Worm (Caenorhabditis elegans) whole organism, L4 larva: Measurements from ENCODE around the gene Y51H4A.24.
A peak's percentile ranks its signal among the peaks of the same experiment; 100 is the strongest.

Source experiments
- D1046.2 ChIP-seq: fragments of 200-800 bp; sonication (Bioruptor generic); IDR thresholded peaks from 2 replicates; pipeline ENCODE4 v1.3.6; 2022; ENCODE audit warnings: missing genetic modification characterization, missing compliant biosample characterization
- F10B5.3 ChIP-seq: sonication (generic microtip); optimal IDR thresholded peaks from 2 replicates; lab custom pipeline; 2016; ENCODE audit warnings: mild to moderate bottlenecking, missing genetic modification characterization, missing compliant biosample characterization
- F44E2.7 ChIP-seq: fragments of 200-800 bp; sonication (Bioruptor generic); IDR thresholded peaks from 2 replicates; pipeline ENCODE4 v2.1.2; 2022; ENCODE audit warnings: missing genetic modification characterization, missing compliant biosample characterization
- F49E8.2 ChIP-seq: sonication (generic microtip); optimal IDR thresholded peaks from 2 replicates; lab custom pipeline; 2016; ENCODE audit warnings: missing compliant biosample characterization, mild to moderate bottlenecking, missing genetic modification characterization, borderline replicate concordance
- R02D3.7 ChIP-seq: fragments of 150-350 bp; sonication (generic microtip); optimal IDR thresholded peaks from 3 replicates; lab custom pipeline; 2014; ENCODE audit warnings: missing biosample characterization, missing genetic modification characterization
- Y105C5A.15 ChIP-seq: fragments of 200-800 bp; sonication (Bioruptor generic); IDR thresholded peaks from 2 replicates; pipeline ENCODE4 v1.3.6; 2022; ENCODE audit warnings: missing genetic modification characterization, missing compliant biosample characterization
- Y48G9A.11 ChIP-seq: fragments of 200-800 bp; sonication (Bioruptor generic); IDR thresholded peaks from 2 replicates; pipeline ENCODE4 v1.3.6; 2022; ENCODE audit warnings: missing genetic modification reagents, missing genetic modification characterization, missing compliant biosample characterization
- ZK337.2 ChIP-seq: fragments of 200-800 bp; sonication (Bioruptor generic); IDR thresholded peaks from 2 replicates; pipeline ENCODE4 v1.3.6; 2022; ENCODE audit warnings: missing genetic modification reagents, missing genetic modification characterization, missing compliant biosample characterization
- arid-1 ChIP-seq: fragments of 200-800 bp; sonication (Bioruptor generic); conservative IDR thresholded peaks from 2 replicates; pipeline ENCODE4 v1.3.6; 2022; ENCODE audit warnings: missing genetic modification reagents, missing genetic modification characterization, missing compliant biosample characterization
- ceh-32 ChIP-seq: sonication (generic microtip); optimal IDR thresholded peaks from 2 replicates; lab custom pipeline; 2016; ENCODE audit warnings: mild to moderate bottlenecking, missing genetic modification characterization, missing compliant biosample characterization; ENCODE audit not compliant: poor library complexity
- ceh-44 ChIP-seq: fragments of 200-800 bp; sonication (Bioruptor generic); IDR thresholded peaks from 2 replicates; pipeline ENCODE4 v1.3.6; 2022; ENCODE audit warnings: missing genetic modification reagents, missing genetic modification characterization, missing compliant biosample characterization
- ceh-62 ChIP-seq: sonication (generic microtip); optimal IDR thresholded peaks from 2 replicates; lab custom pipeline; 2017; ENCODE audit warnings: missing biosample characterization, missing genetic modification characterization
- ceh-82 ChIP-seq: sonication (generic microtip); optimal IDR thresholded peaks from 2 replicates; lab custom pipeline; 2017; ENCODE audit warnings: missing biosample characterization, missing genetic modification characterization
- cey-2 ChIP-seq: sonication (generic microtip); optimal IDR thresholded peaks from 3 replicates; lab custom pipeline; 2017; ENCODE audit warnings: missing genetic modification characterization, mild to moderate bottlenecking, missing compliant biosample characterization, antibody characterized with exemption, borderline replicate concordance; ENCODE audit not compliant: insufficient read depth
- daf-16 ChIP-seq, 3 experiments: sonication (generic microtip); optimal IDR thresholded peaks; 2 replicates each; lab custom pipeline; 2016 to 2017; ENCODE audit warnings: missing genetic modification characterization in 3 of 3, missing genetic modification reagents in 3 of 3, mild to moderate bottlenecking in 2 of 3, missing compliant biosample characterization in 2 of 3, missing biosample characterization in 1 of 3, moderate library complexity in 1 of 3
- daf-19 ChIP-seq: fragments of 200-800 bp; sonication (Bioruptor generic); conservative IDR thresholded peaks from 2 replicates; pipeline ENCODE4 v1.3.6; 2022; ENCODE audit warnings: missing genetic modification characterization, missing compliant biosample characterization
- daf-8 ChIP-seq: fragments of 200-800 bp; sonication (Bioruptor generic); IDR thresholded peaks from 2 replicates; pipeline ENCODE4 v1.3.6; 2022; ENCODE audit warnings: missing genetic modification characterization, missing compliant biosample characterization
- duxl-1 ChIP-seq: sonication (generic microtip); optimal IDR thresholded peaks from 2 replicates; lab custom pipeline; 2016; ENCODE audit warnings: mild to moderate bottlenecking, missing genetic modification characterization, moderate library complexity, missing compliant biosample characterization; ENCODE audit not compliant: poor library complexity
- dve-1 ChIP-seq: sonication (generic microtip); optimal IDR thresholded peaks from 2 replicates; lab custom pipeline; 2017; ENCODE audit warnings: antibody characterized with exemption, mild to moderate bottlenecking, missing genetic modification characterization, missing compliant biosample characterization; ENCODE audit not compliant: insufficient read depth
- egl-43 ChIP-seq: fragments of 200-800 bp; sonication (Bioruptor generic); IDR thresholded peaks from 2 replicates; pipeline ENCODE4 v1.3.6; 2022; ENCODE audit warnings: missing genetic modification reagents, missing genetic modification characterization, missing compliant biosample characterization
- jun-1 ChIP-seq: fragments of 150-350 bp; optimal IDR thresholded peaks from 2 replicates; lab custom pipeline; 2014; ENCODE audit warnings: missing biosample characterization, missing genetic modification reagents, missing genetic modification characterization
- lin-13 ChIP-seq: fragments of 150-350 bp; optimal IDR thresholded peaks from 2 replicates; lab custom pipeline; 2014; ENCODE audit warnings: missing biosample characterization, missing genetic modification reagents, missing genetic modification characterization
- lin-29 ChIP-seq: fragments of 200-800 bp; sonication (Bioruptor generic); IDR thresholded peaks from 2 replicates; pipeline ENCODE4 v1.3.6; 2022; ENCODE audit warnings: missing genetic modification reagents, missing genetic modification characterization, missing compliant biosample characterization
- madf-5 ChIP-seq, 2 experiments: fragments of 200-800 bp; sonication (Bioruptor generic); IDR thresholded peaks; 2 replicates each; pipeline ENCODE4 v1.3.6; 2022; ENCODE audit warnings: missing compliant biosample characterization in 2 of 2, missing genetic modification characterization in 2 of 2
- madf-9 ChIP-seq: fragments of 200-800 bp; sonication (Bioruptor generic); conservative IDR thresholded peaks from 2 replicates; pipeline ENCODE4 v1.3.6; 2022; ENCODE audit warnings: missing genetic modification reagents, missing genetic modification characterization, missing compliant biosample characterization
- mep-1 ChIP-seq: fragments of 150-350 bp; sonication (generic microtip); optimal IDR thresholded peaks from 3 replicates; lab custom pipeline; 2014; ENCODE audit warnings: missing biosample characterization, missing genetic modification characterization
- mxl-2 ChIP-seq: fragments of 200-800 bp; sonication (Bioruptor generic); conservative IDR thresholded peaks from 2 replicates; pipeline ENCODE4 v1.3.6; 2022; ENCODE audit warnings: missing genetic modification reagents, missing genetic modification characterization, missing compliant biosample characterization
- nhr-102 ChIP-seq: sonication (generic microtip); optimal IDR thresholded peaks from 2 replicates; lab custom pipeline; 2016; ENCODE audit warnings: mild to moderate bottlenecking, missing genetic modification characterization, moderate library complexity, missing compliant biosample characterization
- nhr-11 ChIP-seq: fragments of 150-350 bp; optimal IDR thresholded peaks from 2 replicates; lab custom pipeline; 2014; ENCODE audit warnings: missing biosample characterization, missing genetic modification characterization
- nhr-111 ChIP-seq: fragments of 200-800 bp; sonication (Bioruptor generic); optimal IDR thresholded peaks from 2 replicates; lab custom pipeline; 2018; ENCODE audit warnings: mild to moderate bottlenecking, missing genetic modification characterization, missing compliant biosample characterization
- nhr-25 ChIP-seq: sonication (generic microtip); optimal IDR thresholded peaks from 2 replicates; lab custom pipeline; 2017; ENCODE audit warnings: missing genetic modification characterization, mild to moderate bottlenecking, missing compliant biosample characterization, antibody characterized with exemption, moderate library complexity, borderline replicate concordance; ENCODE audit not compliant: insufficient read depth
- nhr-48 ChIP-seq: sonication (generic microtip); optimal IDR thresholded peaks from 2 replicates; lab custom pipeline; 2016; ENCODE audit warnings: mild to moderate bottlenecking, missing genetic modification characterization, missing compliant biosample characterization
- nhr-6 ChIP-seq: fragments of 150-350 bp; optimal IDR thresholded peaks from 2 replicates; lab custom pipeline; 2014; ENCODE audit warnings: missing biosample characterization, missing genetic modification characterization
- nhr-76 ChIP-seq: fragments of 150-350 bp; optimal IDR thresholded peaks from 2 replicates; lab custom pipeline; 2014; ENCODE audit warnings: missing biosample characterization, missing genetic modification characterization
- pqm-1 ChIP-seq: sonication (generic microtip); optimal IDR thresholded peaks from 2 replicates; lab custom pipeline; 2017; ENCODE audit warnings: missing biosample characterization, missing genetic modification characterization
- rbr-2 ChIP-seq: sonication (generic microtip); optimal IDR thresholded peaks from 2 replicates; lab custom pipeline; 2016; ENCODE audit warnings: missing genotype, missing genetic modification characterization, missing compliant biosample characterization
- sdz-12 ChIP-seq: fragments of 200-800 bp; sonication (Bioruptor generic); optimal IDR thresholded peaks from 2 replicates; lab custom pipeline; 2018; ENCODE audit warnings: mild to moderate bottlenecking, missing genetic modification characterization, missing compliant biosample characterization
- skn-1 ChIP-seq: fragments of 150-350 bp; optimal IDR thresholded peaks from 2 replicates; lab custom pipeline; 2014; ENCODE audit warnings: missing biosample characterization, missing genetic modification characterization
- snpc-1.2 ChIP-seq: fragments of 200-800 bp; sonication (Bioruptor generic); IDR thresholded peaks from 2 replicates; pipeline ENCODE4 v1.3.6; 2022; ENCODE audit warnings: missing genetic modification reagents, missing genetic modification characterization, missing compliant biosample characterization
- snpc-4 ChIP-seq: fragments of 150-350 bp; optimal IDR thresholded peaks from 2 replicates; lab custom pipeline; 2014; ENCODE audit warnings: missing biosample characterization, missing genetic modification characterization
- spr-1 ChIP-seq: sonication (generic microtip); optimal IDR thresholded peaks from 2 replicates; lab custom pipeline; 2016; ENCODE audit warnings: mild to moderate bottlenecking, missing genetic modification characterization, missing compliant biosample characterization
- spr-3 ChIP-seq: fragments of 200-800 bp; sonication (Bioruptor generic); optimal IDR thresholded peaks from 2 replicates; lab custom pipeline; 2018; ENCODE audit warnings: mild to moderate bottlenecking, missing genetic modification characterization, missing compliant biosample characterization
- unc-130 ChIP-seq: sonication (generic microtip); optimal IDR thresholded peaks from 2 replicates; lab custom pipeline; 2016; ENCODE audit warnings: missing genetic modification reagents, missing genetic modification characterization, missing compliant biosample characterization
- vab-7 ChIP-seq: fragments of 200-800 bp; sonication (Bioruptor generic); IDR thresholded peaks from 2 replicates; pipeline ENCODE4 v1.3.6; 2022; ENCODE audit warnings: missing genetic modification reagents, missing genetic modification characterization, missing compliant biosample characterization
- zip-11 ChIP-seq: fragments of 200-800 bp; sonication (Bioruptor generic); IDR thresholded peaks from 2 replicates; pipeline ENCODE4 v1.3.6; 2022; ENCODE audit warnings: missing genetic modification characterization, missing compliant biosample characterization
- zip-2 ChIP-seq: fragments of 150-350 bp; optimal IDR thresholded peaks from 2 replicates; lab custom pipeline; 2014; ENCODE audit warnings: missing biosample characterization, missing genetic modification characterization
- ztf-11 ChIP-seq: fragments of 150-350 bp; optimal IDR thresholded peaks from 2 replicates; lab custom pipeline; 2014; ENCODE audit warnings: missing biosample characterization, missing genetic modification characterization

Gene Y51H4A.24

DNA sequence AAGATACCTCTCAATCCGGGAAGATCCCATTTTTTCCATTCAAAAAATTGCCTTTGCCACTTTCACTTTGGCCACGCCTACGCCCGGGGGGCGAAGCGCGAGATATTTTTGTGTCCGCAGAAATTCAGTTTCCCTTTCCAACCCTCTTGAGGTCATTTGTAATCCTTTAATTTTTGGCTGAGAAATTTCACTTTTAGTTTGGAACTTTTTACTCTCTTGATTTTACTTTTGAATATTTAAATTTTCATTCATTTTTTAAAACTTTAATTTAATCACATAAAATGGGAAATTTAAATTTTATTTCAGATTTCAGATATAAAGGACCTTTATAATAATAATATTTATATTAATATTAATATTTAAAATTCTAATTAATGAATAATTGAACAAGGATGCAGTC, 34.8 kb upstream of the Y51H4A.24 start, which contains the start of gene Y43D4A.5 (continued):
- TF ChIP-seq cey-2, result no peak
- TF ChIP-seq sdz-12 (GFP tag; lab: Kevin White, UChicago), result no peak

DNA sequence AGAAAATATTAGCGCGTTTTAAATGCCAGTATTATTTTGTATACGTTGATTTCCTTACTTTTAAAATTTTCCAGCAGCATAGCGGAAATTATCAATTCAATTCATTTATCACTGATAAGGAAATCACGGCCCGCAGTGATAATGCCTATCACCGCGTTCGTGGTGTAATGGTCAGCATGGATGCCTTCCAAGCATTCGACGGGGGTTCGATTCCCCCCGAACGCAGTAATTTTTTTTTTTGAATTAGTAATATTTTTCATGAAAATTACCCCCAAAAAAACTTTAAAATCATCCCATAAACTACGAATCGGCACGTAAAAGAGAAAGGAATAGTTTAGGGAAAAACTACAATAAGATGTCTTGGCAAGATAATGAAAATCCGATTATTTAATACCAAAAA, 34.4 kb upstream of the Y51H4A.24 start:
- peak; percentile 78 for TF ChIP-seq madf-9
- no peak for TF ChIP-seq F10B5.3 (tag; lab: Kevin White, UChicago)
- TF ChIP-seq ceh-44 (GFP tag; lab: Robert Waterston, UW), result peak; percentile 45; the same call in 1 of the 2 replicates
- TF ChIP-seq ZK337.2 (GFP tag; lab: Robert Waterston, UW), result peak; percentile 52; the same call in 1 of the 2 replicates
- no peak for TF ChIP-seq pqm-1
- no peak for TF ChIP-seq ceh-82 (tag; lab: Kevin White, UChicago)
- no peak for TF ChIP-seq nhr-111 (GFP tag; lab: Kevin White, UChicago)
- peak; percentile 52 for TF ChIP-seq nhr-48 (tag; lab: Kevin White, UChicago)
- peak; percentile 56 for TF ChIP-seq unc-130
- peak; percentile 21 for TF ChIP-seq rbr-2 (tag; lab: Kevin White, UChicago)
- no peak for TF ChIP-seq lin-13
- no peak for TF ChIP-seq nhr-25 (tag; lab: Kevin White, UChicago)
- 0 out of 2 replicates have a peak, but pooled peaks have one; percentile 55 for TF ChIP-seq arid-1 (GFP tag; lab: Robert Waterston, UW)
- no peak for TF ChIP-seq nhr-76 (tag; lab: Kevin White, UChicago)
- peak; percentile 35; the same call in 1 of the 2 replicates for TF ChIP-seq lin-29 (GFP tag; lab: Robert Waterston, UW)
- TF ChIP-seq cey-2, result no peak
- TF ChIP-seq Y105C5A.15 (GFP tag; lab: Robert Waterston, UW), result peak; percentile 67; the same call in 1 of the 2 replicates
- no peak for TF ChIP-seq nhr-6 (tag; lab: Kevin White, UChicago)
- peak; percentile 68; the same call in 1 of the 2 replicates for TF ChIP-seq D1046.2 (GFP tag; lab: Robert Waterston, UW)
- TF ChIP-seq spr-3 (GFP tag; lab: Kevin White, UChicago), result peak; percentile 17
- no peak for TF ChIP-seq ceh-62 (tag; lab: Kevin White, UChicago)
- TF ChIP-seq daf-19, result peak; percentile 59; the same call in 1 of the 2 replicates
- TF ChIP-seq mep-1 (tag; lab: Kevin White, UChicago), result peak; percentile 9
- TF ChIP-seq sdz-12 (GFP tag; lab: Kevin White, UChicago), result peak; percentile 39
- 0 out of 2 replicates have a peak, but pooled peaks have one; percentile 42 for TF ChIP-seq mxl-2 (GFP tag; lab: Robert Waterston, UW)
- TF ChIP-seq spr-1, result peak; percentile 68
- TF ChIP-seq R02D3.7 (tag; lab: Kevin White, UChicago), result no peak
- TF ChIP-seq daf-16 (GFP tag; optimal IDR thresholded peaks at IDR 0.05; lab: Kevin White, UChicago), result peak in 1 of 2 experiments; percentile 85
- peak; percentile 40 for TF ChIP-seq daf-16 (tag; optimal IDR thresholded peaks at IDR 0.05; lab: Kevin White, UChicago)
- peak; percentile 98 for TF ChIP-seq snpc-1.2 (GFP tag; lab: Robert Waterston, UW)
- TF ChIP-seq Y48G9A.11 (GFP tag; lab: Robert Waterston, UW), result peak; percentile 44; the same call in 1 of the 2 replicates
- TF ChIP-seq zip-11 (GFP tag; lab: Robert Waterston, UW), result 0 out of 2 replicates have a peak, but pooled peaks have one; percentile 68
- peak; percentile 30 for TF ChIP-seq nhr-102 (tag; lab: Kevin White, UChicago)
- no peak for TF ChIP-seq ceh-32 (tag; lab: Kevin White, UChicago)
- peak; percentile 52 for TF ChIP-seq F49E8.2 (tag; lab: Kevin White, UChicago)
- TF ChIP-seq jun-1, result no peak
- TF ChIP-seq egl-43 (GFP tag; lab: Robert Waterston, UW), result no peak; the same call in 1 of the 2 replicates
- TF ChIP-seq duxl-1 (tag; lab: Kevin White, UChicago), result no peak
- no peak for TF ChIP-seq zip-2
- peak; percentile 78; the same call in 1 of the 2 replicates for TF ChIP-seq F44E2.7 (GFP tag; lab: Robert Waterston, UW)
- TF ChIP-seq madf-5 (GFP tag; IDR thresholded peaks at IDR 0.05; lab: Robert Waterston, UW), result peak in 1 of 2 experiments; percentile 47; a peak in 1 of 4 replicates
- TF ChIP-seq dve-1 (tag; lab: Kevin White, UChicago), result peak; percentile 44
- TF ChIP-seq nhr-11, result no peak
- TF ChIP-seq ztf-11 (tag; lab: Kevin White, UChicago), result no peak
- no peak for TF ChIP-seq skn-1 (tag; lab: Kevin White, UChicago)
- no peak for TF ChIP-seq snpc-4
- peak; percentile 81 for TF ChIP-seq vab-7 (GFP tag; lab: Robert Waterston, UW)
- 0 out of 2 replicates have a peak, but pooled peaks have one; percentile 53 for TF ChIP-seq daf-8 (GFP tag; lab: Robert Waterston, UW)
